Worm (Caenorhabditis elegans) whole organism, young adult: ENCODE data around the gene gst-23.
A peak's percentile ranks its signal among the peaks of the same experiment; 100 is the strongest.

Experiments
- B0261.1 ChIP-seq: sonication (generic microtip); optimal IDR thresholded peaks from 2 replicates; lab custom pipeline; 2016; ENCODE audit warnings: mild to moderate bottlenecking, missing genetic modification characterization, moderate library complexity, missing compliant biosample characterization
- B0336.3 ChIP-seq: fragments of 200-800 bp; sonication (Bioruptor generic); IDR thresholded peaks from 2 replicates; pipeline ENCODE4 v1.3.6; 2022; ENCODE audit warnings: missing genetic modification characterization, missing compliant biosample characterization
- F37B4.10 ChIP-seq: fragments of 200-800 bp; sonication (Bioruptor generic); IDR thresholded peaks from 2 replicates; pipeline ENCODE4 v1.3.6; 2022; ENCODE audit warnings: missing genetic modification characterization, missing compliant biosample characterization
- F55B11.4 ChIP-seq: sonication (generic microtip); optimal IDR thresholded peaks from 2 replicates; lab custom pipeline; 2016; ENCODE audit warnings: missing compliant biosample characterization, missing genetic modification characterization, borderline replicate concordance; ENCODE audit not compliant: insufficient read depth
- F57A8.1 ChIP-seq: fragments of 200-800 bp; sonication (Bioruptor generic); optimal IDR thresholded peaks from 2 replicates; lab custom pipeline; 2018; ENCODE audit warnings: mild to moderate bottlenecking, missing genetic modification characterization, moderate library complexity, missing compliant biosample characterization
- K11D2.4 ChIP-seq: fragments of 200-800 bp; sonication (Bioruptor generic); IDR thresholded peaks from 2 replicates; pipeline ENCODE4 v1.3.6; 2022; ENCODE audit warnings: missing genetic modification reagents, missing genetic modification characterization, missing compliant biosample characterization
- K12H6.12 ChIP-seq: fragments of 200-800 bp; sonication (Bioruptor generic); optimal IDR thresholded peaks from 2 replicates; lab custom pipeline; 2018; ENCODE audit warnings: mild to moderate bottlenecking, missing genetic modification characterization, missing compliant biosample characterization
- akir-1 ChIP-seq: fragments of 200-800 bp; sonication (Bioruptor generic); optimal IDR thresholded peaks from 2 replicates; lab custom pipeline; 2018; ENCODE audit warnings: mild to moderate bottlenecking, missing genetic modification characterization, moderate library complexity, missing compliant biosample characterization
- aptf-3 ChIP-seq: fragments of 200-800 bp; sonication (Bioruptor generic); IDR thresholded peaks from 2 replicates; pipeline ENCODE4 v1.3.6; 2022; ENCODE audit warnings: missing genetic modification characterization, missing compliant biosample characterization
- atf-7 ChIP-seq: sonication (generic microtip); optimal IDR thresholded peaks from 2 replicates; lab custom pipeline; 2017; ENCODE audit warnings: mild to moderate bottlenecking, missing genetic modification characterization, missing compliant biosample characterization
- attf-5 ChIP-seq: fragments of 200-800 bp; sonication (Bioruptor generic); optimal IDR thresholded peaks from 2 replicates; lab custom pipeline; 2018; ENCODE audit warnings: mild to moderate bottlenecking, missing genetic modification characterization, missing compliant biosample characterization
- ceh-40 ChIP-seq: fragments of 200-800 bp; sonication (Bioruptor generic); IDR thresholded peaks from 2 replicates; pipeline ENCODE4 v1.3.6; 2022; ENCODE audit warnings: missing genetic modification characterization, missing compliant biosample characterization
- ceh-58 ChIP-seq: fragments of 200-800 bp; sonication (Bioruptor generic); IDR thresholded peaks from 2 replicates; pipeline ENCODE4 v1.3.6; 2022; ENCODE audit warnings: missing genetic modification characterization, missing compliant biosample characterization
- chd-7 ChIP-seq: sonication (generic microtip); optimal IDR thresholded peaks from 2 replicates; lab custom pipeline; 2016; ENCODE audit warnings: mild to moderate bottlenecking, missing genetic modification characterization, moderate library complexity, missing compliant biosample characterization
- egl-18 ChIP-seq: fragments of 200-800 bp; sonication (Bioruptor generic); IDR thresholded peaks from 2 replicates; pipeline ENCODE4 v1.3.6; 2022; ENCODE audit warnings: missing genetic modification reagents, missing genetic modification characterization, missing compliant biosample characterization
- egl-44 ChIP-seq: fragments of 200-800 bp; sonication (Bioruptor generic); IDR thresholded peaks from 2 replicates; pipeline ENCODE4 v1.3.6; 2022; ENCODE audit warnings: missing genetic modification reagents, missing genetic modification characterization, missing compliant biosample characterization
- egrh-3 ChIP-seq: fragments of 200-800 bp; sonication (Bioruptor generic); IDR thresholded peaks from 2 replicates; pipeline ENCODE4 v1.3.6; 2022; ENCODE audit warnings: missing genetic modification reagents, missing genetic modification characterization, missing compliant biosample characterization
- ets-4 ChIP-seq: fragments of 200-800 bp; sonication (Bioruptor generic); optimal IDR thresholded peaks from 2 replicates; lab custom pipeline; 2018; ENCODE audit warnings: mild to moderate bottlenecking, missing genetic modification characterization, missing compliant biosample characterization
- gei-17 ChIP-seq: fragments of 200-800 bp; sonication (Bioruptor generic); optimal IDR thresholded peaks from 2 replicates; lab custom pipeline; 2018; ENCODE audit warnings: mild to moderate bottlenecking, missing genetic modification characterization, missing compliant biosample characterization
- hlh-26 ChIP-seq: fragments of 200-800 bp; sonication (Bioruptor generic); conservative IDR thresholded peaks from 2 replicates; pipeline ENCODE4 v1.3.6; 2022; ENCODE audit warnings: missing genetic modification reagents, missing genetic modification characterization, missing compliant biosample characterization
- hmg-1.2 ChIP-seq: fragments of 200-800 bp; sonication (Bioruptor generic); IDR thresholded peaks from 2 replicates; pipeline ENCODE4 v1.3.6; 2022; ENCODE audit warnings: missing genetic modification reagents, missing genetic modification characterization, missing compliant biosample characterization
- hrde-1 ChIP-seq: sonication (generic microtip); optimal IDR thresholded peaks from 2 replicates; lab custom pipeline; 2016; ENCODE audit warnings: missing genetic modification characterization, mild to moderate bottlenecking, missing compliant biosample characterization, moderate library complexity, missing genotype, missing genetic modification reagents, borderline replicate concordance
- hsf-1 ChIP-seq: fragments of 200-800 bp; sonication (Bioruptor generic); IDR thresholded peaks from 2 replicates; pipeline ENCODE4 v1.3.6; 2022; ENCODE audit warnings: missing genetic modification reagents, missing genetic modification characterization, missing compliant biosample characterization
- let-607 ChIP-seq, 2 experiments: fragments of 200-800 bp in 1 of 2; sonication (Bioruptor generic) in 1 of 2; sonication (generic microtip) in 1 of 2; optimal IDR thresholded peaks; 2 replicates each; lab custom pipeline; 2016 to 2018; ENCODE audit warnings: mild to moderate bottlenecking in 2 of 2, missing compliant biosample characterization in 2 of 2, missing genetic modification characterization in 2 of 2, moderate library complexity in 2 of 2, missing genotype in 1 of 2
- madf-10 ChIP-seq: sonication (generic microtip); optimal IDR thresholded peaks from 2 replicates; lab custom pipeline; 2016; ENCODE audit warnings: mild to moderate bottlenecking, missing genetic modification characterization, missing compliant biosample characterization
- mcd-1 ChIP-seq: fragments of 200-800 bp; sonication (Bioruptor generic); IDR thresholded peaks from 2 replicates; pipeline ENCODE4 v1.3.6; 2022; ENCODE audit warnings: missing genetic modification reagents, missing genetic modification characterization, missing compliant biosample characterization
- mel-28 ChIP-seq: sonication (generic microtip); optimal IDR thresholded peaks from 2 replicates; lab custom pipeline; 2016; ENCODE audit warnings: borderline replicate concordance, mild to moderate bottlenecking, missing genetic modification characterization, missing compliant biosample characterization
- mes-4 ChIP-seq: sonication (generic microtip); optimal IDR thresholded peaks from 2 replicates; lab custom pipeline; 2016; ENCODE audit warnings: missing genotype, missing genetic modification characterization, missing compliant biosample characterization
- mxl-1 ChIP-seq: sonication (generic microtip); optimal IDR thresholded peaks from 2 replicates; lab custom pipeline; 2016; ENCODE audit warnings: missing genetic modification characterization, missing compliant biosample characterization
- nfya-2 ChIP-seq: fragments of 200-800 bp; sonication (Bioruptor generic); IDR thresholded peaks from 2 replicates; pipeline ENCODE4 v1.3.6; 2022; ENCODE audit warnings: missing genetic modification reagents, missing genetic modification characterization, missing compliant biosample characterization
- nfyb-1 ChIP-seq: fragments of 200-800 bp; sonication (Bioruptor generic); IDR thresholded peaks from 2 replicates; pipeline ENCODE4 v1.3.6; 2022; ENCODE audit warnings: missing genetic modification reagents, missing genetic modification characterization, missing compliant biosample characterization
- pha-4 ChIP-seq: fragments of 150-350 bp; sonication (generic microtip); optimal IDR thresholded peaks from 2 replicates; lab custom pipeline; 2014; ENCODE audit warnings: missing biosample characterization, missing genetic modification reagents, missing genetic modification characterization
- tlf-1 ChIP-seq: fragments of 200-800 bp; sonication (Bioruptor generic); optimal IDR thresholded peaks from 2 replicates; lab custom pipeline; 2018; ENCODE audit warnings: mild to moderate bottlenecking, missing genetic modification characterization, missing compliant biosample characterization
- unc-130 ChIP-seq: sonication (generic microtip); optimal IDR thresholded peaks from 2 replicates; lab custom pipeline; 2016; ENCODE audit warnings: missing genetic modification reagents, missing genetic modification characterization, missing compliant biosample characterization
- zfh-2 ChIP-seq: fragments of 200-800 bp; sonication (Bioruptor generic); conservative IDR thresholded peaks from 2 replicates; pipeline ENCODE4 v1.3.6; 2022; ENCODE audit warnings: missing genetic modification reagents, missing genetic modification characterization, missing compliant biosample characterization

The gst-23 gene

DNA sequence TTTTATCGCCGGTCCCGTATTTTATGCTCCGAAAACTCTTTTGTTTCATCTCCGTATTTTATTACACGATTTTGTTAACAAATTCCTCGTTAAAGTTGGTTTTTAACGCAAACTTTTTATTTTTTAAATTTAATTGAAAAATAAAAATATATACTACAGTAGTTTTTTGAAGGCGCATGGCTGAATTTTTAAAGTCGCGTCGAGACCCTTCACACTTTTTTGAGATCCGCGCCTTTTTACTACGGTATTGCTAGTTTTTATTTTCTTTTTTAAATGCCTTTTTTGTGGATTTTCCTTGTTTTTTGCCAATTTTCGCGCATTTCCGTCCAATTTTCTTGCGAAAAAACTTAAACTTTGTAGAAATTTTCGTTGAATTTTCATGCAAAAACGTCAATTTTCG is 38.7 kb upstream of the gst-23 start (continued):
- TF ChIP-seq ceh-40 (no peak), B0336.3 (GFP tag; lab: Robert Waterston, UW) (no peak), attf-5 (GFP tag; lab: Kevin White, UChicago) (no peak), F37B4.10 (GFP tag; lab: Robert Waterston, UW) (no peak), atf-7 (tag; lab: Kevin White, UChicago) (no peak), hsf-1 (no peak), mcd-1 (GFP tag; lab: Robert Waterston, UW) (peak; percentile 47; the same call in 1 of the 2 replicates), nfya-2 (GFP tag; lab: Robert Waterston, UW) (no peak), nfyb-1 (GFP tag; lab: Robert Waterston, UW) (no peak), hrde-1 (no peak), mes-4 (tag; lab: Kevin White, UChicago) (no peak), mxl-1 (tag; lab: Kevin White, UChicago) (no peak), aptf-3 (GFP tag; lab: Robert Waterston, UW) (no peak)

DNA sequence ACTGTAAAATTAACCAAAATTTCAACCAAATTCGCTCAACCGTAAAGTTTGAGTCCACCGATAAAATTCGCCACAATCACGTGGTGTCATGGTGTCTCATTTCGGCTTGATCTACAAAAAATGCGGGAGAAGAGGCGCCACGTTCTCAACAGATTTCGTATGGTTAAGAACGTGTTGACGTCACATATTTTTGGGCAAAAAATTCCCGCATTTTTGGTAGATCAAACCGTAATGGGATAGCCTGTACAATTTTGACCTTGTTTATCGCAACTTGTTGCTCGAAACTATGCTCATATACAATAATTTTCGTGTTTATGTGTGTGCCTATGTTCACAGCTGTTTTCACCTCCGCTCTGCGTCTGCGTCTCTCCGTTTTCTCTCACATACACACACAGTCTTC is 34.1 kb upstream of the gst-23 start:
- 0 out of 2 replicates have a peak, but pooled peaks have one; percentile 9 for TF ChIP-seq hmg-1.2 (GFP tag; lab: Robert Waterston, UW)
- no peak for TF ChIP-seq F55B11.4 (tag; lab: Kevin White, UChicago)
- TF ChIP-seq, all 124 proteins: peak for 1

DNA sequence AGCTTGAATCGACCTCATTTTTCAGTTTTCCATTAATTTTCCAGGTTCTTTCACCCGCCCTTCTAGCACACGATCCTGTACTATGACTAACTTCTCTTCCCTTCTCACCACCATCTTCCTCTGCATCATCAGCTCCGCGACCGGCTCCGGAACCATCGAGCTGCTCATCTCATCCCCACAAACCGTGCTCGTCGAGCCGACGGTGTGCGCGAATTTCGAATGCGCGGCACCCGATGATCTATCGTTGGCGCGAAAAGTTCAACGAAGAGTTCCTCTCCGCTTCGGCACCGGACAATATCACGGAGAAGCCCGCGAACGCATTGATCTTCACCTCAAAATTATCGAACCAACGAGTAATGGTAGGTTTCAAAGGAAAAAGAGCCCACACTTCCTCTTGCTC is 32.9 kb upstream of the gst-23 start, which contains the start of gene apx-1:
apx-1 (plus strand) TSS at position 50 of the 400 bp plus-strand sequence.
- peak; percentile 10; the same call in 1 of the 2 replicates for TF ChIP-seq egrh-3
- no peak for TF ChIP-seq B0261.1 (tag; lab: Kevin White, UChicago)
- TF ChIP-seq zfh-2 (GFP tag; lab: Robert Waterston, UW): peak; percentile 72
- TF ChIP-seq mel-28 (tag; lab: Kevin White, UChicago): no peak
- TF ChIP-seq ceh-58: no peak
- no peak for TF ChIP-seq pha-4 (tag; lab: Kevin White, UChicago)

ce11 chrV:3218604-3219003 is 24.5 kb upstream of the gst-23 start:
- no peak for TF ChIP-seq F57A8.1 (GFP tag; lab: Kevin White, UChicago)
- TF ChIP-seq ceh-58: no peak
- no peak for TF ChIP-seq tlf-1 (GFP tag; lab: Kevin White, UChicago)
- no peak for TF ChIP-seq chd-7 (tag; lab: Kevin White, UChicago)
- no peak for TF ChIP-seq let-607 (tag; optimal IDR thresholded peaks at IDR 0.05; lab: Kevin White, UChicago)
- no peak for TF ChIP-seq akir-1 (GFP tag; lab: Kevin White, UChicago)
- no peak for TF ChIP-seq unc-130
- TF ChIP-seq pha-4 (tag; lab: Kevin White, UChicago): no peak
- TF ChIP-seq gei-17 (GFP tag; lab: Kevin White, UChicago): no peak
- no peak for TF ChIP-seq madf-10
- TF ChIP-seq K12H6.12 (tag; lab: Kevin White, UChicago): no peak
- no peak for TF ChIP-seq hlh-26
- no peak for TF ChIP-seq egl-44
- no peak for TF ChIP-seq egl-18 (GFP tag; lab: Robert Waterston, UW)
- TF ChIP-seq ets-4 (GFP tag; lab: Kevin White, UChicago): no peak
- no peak for TF ChIP-seq egrh-3
- no peak for TF ChIP-seq K11D2.4
